2 fruit fly cellular contexts compared by ENCODE assay signal in the genomic region with DNA sequence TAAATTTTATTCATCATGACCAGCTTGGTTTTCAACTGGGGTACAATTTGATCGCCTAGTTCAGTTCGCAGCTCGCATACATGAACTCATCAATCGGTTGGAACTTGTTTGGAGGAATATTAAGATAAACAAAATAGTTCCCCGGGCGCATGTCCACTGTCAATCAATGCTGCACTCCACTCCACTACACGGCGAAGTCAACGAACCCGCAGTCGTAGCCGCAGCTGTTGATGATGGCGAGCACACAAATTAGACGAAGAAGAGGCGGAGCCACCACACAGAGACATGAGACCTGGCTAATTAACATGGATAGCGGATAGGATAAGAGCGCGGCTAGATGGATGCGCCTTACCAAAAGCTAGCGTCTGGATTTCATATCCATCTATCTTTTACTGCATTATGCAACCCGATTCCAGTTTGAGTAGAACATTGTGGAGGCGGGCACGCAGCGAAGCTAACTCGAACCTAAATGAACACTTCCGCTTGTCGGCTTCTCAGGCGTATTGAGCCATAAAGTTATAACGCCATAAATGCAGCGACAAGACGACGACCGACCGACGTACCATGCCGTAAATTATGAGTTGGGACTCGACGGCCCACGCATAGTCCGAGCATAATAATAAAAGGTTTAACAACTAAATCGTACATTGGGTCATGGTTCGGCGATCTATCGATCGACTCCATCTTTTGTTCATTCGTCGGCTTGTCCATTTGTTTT.
TF ChIP-seq lines count a peak whose summit lies in the region.

No protein-coding gene starts in this region.

- TF ChIP-seq CTCF in whole organism, embryonic (GFP tag; optimal IDR thresholded peaks at IDR 0.05; lab: Kevin White, UChicago), result no peak

TF ChIP-seq in whole organism, embryonic, 481 proteins besides CTCF, POLR2A, EP300 and RAD21 (continues in another document):
- TF ChIP-seq CG10267 (tag; optimal IDR thresholded peaks at IDR 0.05; lab: Kevin White, UChicago) (no peak), Dbx (GFP tag; IDR thresholded peaks at IDR 0.05; lab: Robert Waterston, UW) (no peak), hth (optimal IDR thresholded peaks at IDR 0.05; lab: Kevin White, UChicago) (no peak), ci (GFP tag; IDR thresholded peaks at IDR 0.05; lab: Robert Waterston, UW) (0 out of 3 replicates have a peak, but pooled peaks have one; percentile 14), CG17829 (tag; optimal IDR thresholded peaks at IDR 0.05; lab: Kevin White, UChicago) (no peak), tup (GFP tag; optimal IDR thresholded peaks at IDR 0.05; lab: Kevin White, UChicago) (no peak), Eip74EF (GFP tag; optimal IDR thresholded peaks at IDR 0.05; lab: Kevin White, UChicago) (peak in 1 of 2 experiments; percentile 72), gem (tag; optimal IDR thresholded peaks at IDR 0.05; lab: Kevin White, UChicago) (no peak), Bteb2 (GFP tag; optimal IDR thresholded peaks at IDR 0.05; lab: Kevin White, UChicago) (no peak), Dip3 (GFP tag; optimal IDR thresholded peaks at IDR 0.05; lab: Kevin White, UChicago) (no peak), CG7372 (GFP tag; IDR thresholded peaks at IDR 0.05; lab: Robert Waterston, UW) (no peak), Vsx1 (GFP tag; optimal IDR thresholded peaks at IDR 0.05; lab: Kevin White, UChicago) (peak; percentile 58), pita (GFP tag; optimal IDR thresholded peaks at IDR 0.05; lab: Kevin White, UChicago) (no peak), CG16779 (GFP tag; IDR thresholded peaks at IDR 0.05; lab: Robert Waterston, UW) (no peak), nerfin-2 (GFP tag; IDR thresholded peaks at IDR 0.05; lab: Robert Waterston, UW; ENCODE audit: partially characterized antibody) (no peak), CG8290 (GFP tag; optimal IDR thresholded peaks at IDR 0.05; lab: Kevin White, UChicago) (no peak), CG8290 (tag; optimal IDR thresholded peaks at IDR 0.05; lab: Kevin White, UChicago) (no peak), lov (optimal IDR thresholded peaks at IDR 0.05; lab: Kevin White, UChicago) (no peak), lov (GFP tag; IDR thresholded peaks at IDR 0.05; lab: Robert Waterston, UW) (no peak), CG14710 (tag; optimal IDR thresholded peaks at IDR 0.05; lab: Kevin White, UChicago) (no peak), CG12391 (tag; optimal IDR thresholded peaks at IDR 0.05; lab: Kevin White, UChicago) (no peak), pfk (GFP tag; optimal IDR thresholded peaks at IDR 0.05; lab: Kevin White, UChicago) (no peak), dati (GFP tag; IDR thresholded peaks at IDR 0.05; lab: Robert Waterston, UW) (no peak), Sry-β (GFP tag; optimal IDR thresholded peaks at IDR 0.05; lab: Kevin White, UChicago) (no peak), sd (tag; optimal IDR thresholded peaks at IDR 0.05; lab: Kevin White, UChicago) (no peak), Fer1 (GFP tag; optimal IDR thresholded peaks at IDR 0.05; lab: Kevin White, UChicago) (no peak), mirr (GFP tag; optimal IDR thresholded peaks at IDR 0.05; lab: Kevin White, UChicago) (no peak), CG4360 (GFP tag; IDR thresholded peaks at IDR 0.05; lab: Robert Waterston, UW) (no peak), maf-S (GFP tag; optimal IDR thresholded peaks at IDR 0.05; lab: Kevin White, UChicago) (no peak), pzg (GFP tag; optimal IDR thresholded peaks at IDR 0.05; lab: Kevin White, UChicago) (no peak), CG7745 (tag; optimal IDR thresholded peaks at IDR 0.05; lab: Kevin White, UChicago) (no peak), CG5245 (GFP tag; optimal IDR thresholded peaks at IDR 0.05; lab: Kevin White, UChicago) (no peak), CG6254 (GFP tag; optimal IDR thresholded peaks at IDR 0.05; lab: Kevin White, UChicago) (peak; percentile 51), tap (tag; optimal IDR thresholded peaks at IDR 0.05; lab: Kevin White, UChicago) (no peak), Deaf1 (tag; optimal IDR thresholded peaks at IDR 0.05; lab: Kevin White, UChicago) (no peak), lola (GFP tag; optimal IDR thresholded peaks at IDR 0.05; lab: Kevin White, UChicago) (no peak), Hr78 (GFP tag; optimal IDR thresholded peaks at IDR 0.05; lab: Kevin White, UChicago) (peak in 1 of 2 experiments; percentile 75), HLH54F (GFP tag; optimal IDR thresholded peaks at IDR 0.05; lab: Kevin White, UChicago) (no peak), tx (GFP tag; optimal IDR thresholded peaks at IDR 0.05; lab: Kevin White, UChicago) (no peak), Oli (tag; optimal IDR thresholded peaks at IDR 0.05; lab: Kevin White, UChicago) (no peak), CG11247 (GFP tag; IDR thresholded peaks at IDR 0.05; lab: Robert Waterston, UW) (no peak), ato (GFP tag; IDR thresholded peaks at IDR 0.05; lab: Robert Waterston, UW; ENCODE audit: partially characterized antibody) (no peak), CG12942 (GFP tag; optimal IDR thresholded peaks at IDR 0.05; lab: Kevin White, UChicago) (no peak)

TF ChIP-seq in whole organism, pupa, 21 proteins besides CTCF, POLR2A, EP300 and RAD21:
- peak; percentile 29 for TF ChIP-seq EcR (GFP tag; optimal IDR thresholded peaks at IDR 0.05; lab: Kevin White, UChicago)
- no peak for TF ChIP-seq D1 (tag; optimal IDR thresholded peaks at IDR 0.05; lab: Kevin White, UChicago)
